Fruit fly (Drosophila melanogaster): ENCODE data around the gene CG11597.

DNA sequence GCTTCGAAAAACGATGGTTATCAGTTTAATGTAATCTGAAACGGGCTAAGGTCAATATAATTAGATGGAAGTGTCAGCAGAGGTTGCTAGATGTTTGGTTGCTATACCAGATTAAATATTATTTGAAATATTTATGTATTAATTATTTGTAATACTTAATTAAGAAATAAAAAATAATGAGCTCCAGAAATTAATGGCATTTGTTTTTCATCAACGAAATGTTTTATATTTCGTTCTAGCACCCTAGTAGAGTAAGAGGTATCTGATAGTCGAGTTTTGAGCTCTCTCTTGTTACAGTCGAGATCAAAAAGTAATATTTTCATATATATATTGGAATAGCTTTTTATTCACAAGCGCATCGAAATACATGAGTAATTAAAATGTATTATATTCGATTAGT, 20.5 kb downstream of the CG11597 start:
- TF ChIP-seq CG3032 (tag; optimal IDR thresholded peaks at IDR 0.05) (no peak), CG32006 (GFP tag; optimal IDR thresholded peaks at IDR 0.05) (no peak), Sox15 (GFP tag; optimal IDR thresholded peaks at IDR 0.05) (no peak), Smox (GFP tag; optimal IDR thresholded peaks at IDR 0.05) (no peak), fd59A (GFP tag; optimal IDR thresholded peaks at IDR 0.05) (no peak), CG3919 (GFP tag; optimal IDR thresholded peaks at IDR 0.05) (no peak), CG6854 (GFP tag; optimal IDR thresholded peaks at IDR 0.05) (no peak), CG31627 (GFP tag; optimal IDR thresholded peaks at IDR 0.05) (no peak), vri (GFP tag; optimal IDR thresholded peaks at IDR 0.05) (no peak), CG16779 (tag; optimal IDR thresholded peaks at IDR 0.05) (no peak), Blimp-1 (GFP tag; optimal IDR thresholded peaks at IDR 0.05) (no peak), CG11902 (GFP tag; optimal IDR thresholded peaks at IDR 0.05) (no peak), CG34406 (GFP tag; optimal IDR thresholded peaks at IDR 0.05) (no peak), Sox102F (GFP tag; optimal IDR thresholded peaks at IDR 0.05) (no peak)

Measured in whole organism, prepupa.